Worm (Caenorhabditis elegans): ENCODE data around the gene C06E2.9.

The C06E2.9 gene

DNA sequence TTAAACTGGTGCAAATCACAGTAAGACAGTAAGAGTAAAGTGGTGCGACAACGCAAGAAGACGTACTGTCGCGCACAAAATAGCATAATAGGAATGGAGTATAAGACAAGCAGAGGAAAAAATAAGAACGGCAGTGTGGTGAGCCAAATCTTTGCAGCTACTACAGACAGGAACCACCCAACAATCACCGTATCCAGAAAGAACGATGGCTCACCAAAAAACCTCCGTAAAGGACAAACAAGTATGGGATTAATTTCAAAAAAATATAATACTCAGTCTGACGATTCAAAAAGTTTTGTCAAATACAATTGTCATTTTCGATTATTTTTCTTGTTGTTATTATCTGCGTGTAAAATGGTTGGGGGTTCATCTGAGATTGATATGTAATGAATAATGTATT lies 6.6 kb upstream of the C06E2.9 start:
- TF ChIP-seq ceh-36 (tag; optimal IDR thresholded peaks at IDR 0.05): no peak
- TF ChIP-seq pes-1 (GFP tag; IDR thresholded peaks at IDR 0.05): no peak

DNA sequence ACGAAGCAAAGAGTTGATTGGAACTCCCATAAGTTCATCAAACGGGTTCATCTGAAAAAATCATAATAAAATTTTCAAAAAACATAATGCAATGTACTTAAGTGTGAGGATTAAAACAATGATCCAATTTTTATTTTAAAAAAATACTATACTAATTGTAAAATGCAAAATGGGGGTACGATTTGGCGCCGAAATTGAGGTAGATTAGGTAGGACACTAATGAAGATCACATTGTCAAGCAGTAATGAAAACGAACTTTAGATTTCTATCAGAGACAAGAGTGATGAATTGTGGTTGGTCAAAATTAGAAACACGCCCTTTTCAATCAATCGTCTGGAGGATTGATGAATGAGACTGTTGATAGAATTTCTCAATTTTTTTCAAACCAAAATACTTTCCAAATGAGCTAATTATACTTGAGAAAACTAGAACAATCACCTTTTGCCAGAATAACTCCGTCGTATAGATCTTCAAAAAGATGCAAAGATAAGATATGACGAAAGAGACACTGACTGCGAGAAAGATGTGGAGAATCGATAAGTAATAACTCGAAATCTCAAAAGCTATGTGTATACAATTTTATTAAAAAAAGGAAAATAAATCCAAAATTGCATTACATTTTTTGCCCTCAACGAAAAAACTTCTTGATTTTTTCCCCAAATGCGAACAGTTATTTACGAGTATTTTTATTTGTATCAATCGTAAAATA lies 3.0 kb upstream of the C06E2.9 start, which contains the start of gene C06E2.5:
TSS of gene C06E2.5 (minus strand) at position 51 of the 709 bp plus-strand sequence.
- no peak for TF ChIP-seq hnd-1 (tag; optimal IDR thresholded peaks at IDR 0.05)
- no peak for TF ChIP-seq tbx-37 (GFP tag; conservative IDR thresholded peaks at IDR 0.05)
- TF ChIP-seq flt-1 (GFP tag; IDR thresholded peaks at IDR 0.05): no peak
- TF ChIP-seq tbx-11 (GFP tag; IDR thresholded peaks at IDR 0.05): no peak
- no peak for TF ChIP-seq sea-1 (GFP tag; conservative IDR thresholded peaks at IDR 0.05)

DNA sequence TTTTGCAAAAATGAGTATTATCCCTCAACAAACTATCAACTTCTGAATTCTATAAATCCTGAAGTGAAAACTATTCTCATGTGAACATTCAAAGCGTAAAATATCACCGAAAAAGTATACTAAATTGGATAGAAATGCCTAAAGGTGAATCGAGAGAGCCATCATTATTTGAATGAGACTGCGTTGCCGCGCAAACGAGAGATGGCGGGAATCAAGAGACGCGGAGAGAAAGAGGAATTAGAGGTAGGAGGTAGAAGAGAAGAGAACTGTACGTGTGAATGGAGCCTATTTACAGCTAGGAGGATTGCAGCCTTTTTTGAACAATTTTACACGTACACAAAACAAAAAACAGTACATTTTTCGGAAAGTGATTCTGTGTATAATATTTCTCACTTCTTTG lies 1.5 kb upstream of the C06E2.9 start:
- TF ChIP-seq hmg-4 (GFP tag; optimal IDR thresholded peaks at IDR 0.05) (no peak), B0310.2 (tag; optimal IDR thresholded peaks at IDR 0.05) (no peak), F13C5.2 (tag; optimal IDR thresholded peaks at IDR 0.05) (no peak), hmbx-1 (tag; optimal IDR thresholded peaks at IDR 0.05) (no peak), flt-1 (GFP tag; IDR thresholded peaks at IDR 0.05) (no peak), ets-7 (tag; optimal IDR thresholded peaks at IDR 0.05) (no peak), tra-4 (tag; optimal IDR thresholded peaks at IDR 0.05) (no peak), ama-1 (optimal IDR thresholded peaks at IDR 0.05) (no peak), ceh-13 (GFP tag; optimal IDR thresholded peaks at IDR 0.05) (no peak), aly-1 (tag; optimal IDR thresholded peaks at IDR 0.05) (no peak), tbx-11 (GFP tag; IDR thresholded peaks at IDR 0.05) (no peak), sea-1 (GFP tag; conservative IDR thresholded peaks at IDR 0.05) (no peak)

DNA sequence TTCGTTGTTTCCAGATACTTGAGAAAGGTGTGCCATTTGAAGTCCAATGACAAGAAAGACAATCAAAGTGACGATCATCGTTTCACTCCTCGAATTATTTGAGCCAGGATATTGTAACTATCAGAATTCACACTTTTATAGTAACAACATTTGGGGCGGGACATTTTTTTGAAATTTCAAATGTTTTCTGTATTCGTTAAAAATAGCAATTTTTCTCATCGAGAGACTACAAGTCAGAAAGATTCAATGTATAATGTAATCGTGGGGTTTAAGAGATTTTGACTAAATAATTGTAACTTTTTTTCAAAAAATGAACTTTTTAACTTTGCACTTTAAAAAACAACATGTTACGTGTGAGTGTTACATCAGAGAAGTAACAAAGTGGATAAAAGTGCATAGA lies 5.5 kb downstream of the C06E2.9 start, which contains the start of gene ins-9:
TSS of gene ins-9 (minus strand) at position 101 of the 400 bp plus-strand sequence.
- TF ChIP-seq hnd-1 (tag; optimal IDR thresholded peaks at IDR 0.05) (no peak), sea-1 (GFP tag; conservative IDR thresholded peaks at IDR 0.05) (no peak), aly-1 (tag; optimal IDR thresholded peaks at IDR 0.05) (no peak), hmg-4 (GFP tag; optimal IDR thresholded peaks at IDR 0.05) (no peak), scrt-1 (GFP tag; IDR thresholded peaks at IDR 0.05) (no peak), ceh-36 (tag; optimal IDR thresholded peaks at IDR 0.05) (no peak), tbx-11 (GFP tag; IDR thresholded peaks at IDR 0.05) (no peak), pes-1 (GFP tag; IDR thresholded peaks at IDR 0.05) (no peak), ets-7 (tag; optimal IDR thresholded peaks at IDR 0.05) (no peak), hmbx-1 (tag; optimal IDR thresholded peaks at IDR 0.05) (no peak), ceh-13 (GFP tag; optimal IDR thresholded peaks at IDR 0.05) (no peak), ama-1 (optimal IDR thresholded peaks at IDR 0.05) (no peak), B0310.2 (tag; optimal IDR thresholded peaks at IDR 0.05) (no peak), flt-1 (GFP tag; IDR thresholded peaks at IDR 0.05) (no peak), tra-4 (tag; optimal IDR thresholded peaks at IDR 0.05) (no peak), tbx-37 (GFP tag; conservative IDR thresholded peaks at IDR 0.05) (no peak), F13C5.2 (tag; optimal IDR thresholded peaks at IDR 0.05) (no peak)

DNA sequence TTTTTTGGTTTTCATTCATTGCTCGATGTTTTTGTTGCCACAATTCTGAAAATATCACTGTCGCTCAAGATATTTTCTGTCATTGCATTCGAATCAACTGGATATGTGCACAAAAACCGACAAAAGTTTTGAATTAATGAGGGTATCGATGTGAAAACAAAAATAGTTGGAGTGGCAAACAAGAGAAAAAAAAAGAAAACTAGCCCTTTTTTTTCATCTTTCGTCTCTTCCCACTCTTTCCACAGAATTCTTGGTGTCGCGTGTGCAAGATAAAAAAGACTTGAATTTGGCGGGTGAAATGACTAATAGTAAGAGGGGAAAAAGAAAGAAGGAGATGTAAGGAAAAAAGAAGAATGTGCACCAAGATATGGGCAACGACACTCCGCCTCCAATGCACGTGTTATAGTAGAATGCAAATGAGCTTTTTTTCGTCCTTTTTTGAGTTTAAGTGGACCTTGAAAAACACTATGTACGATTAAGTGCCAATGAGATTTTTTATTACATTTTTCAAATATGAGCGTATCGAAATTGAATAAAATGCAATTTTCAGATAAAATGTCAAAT lies 8.1 kb downstream of the C06E2.9 start, which contains the start of the genes ubc-22 and ubc-21:
TSS of gene ubc-22 (minus strand) at position 51 of the 564 bp plus-strand sequence.
TSS of gene ubc-21 (plus strand) at position 514 of the 564 bp plus-strand sequence.
- no peak for TF ChIP-seq hmbx-1 (tag; optimal IDR thresholded peaks at IDR 0.05)
- no peak for TF ChIP-seq tra-4 (tag; optimal IDR thresholded peaks at IDR 0.05)
- TF ChIP-seq pes-1 (GFP tag; IDR thresholded peaks at IDR 0.05): no peak
- TF ChIP-seq ama-1 (optimal IDR thresholded peaks at IDR 0.05): no peak
- TF ChIP-seq F13C5.2 (tag; optimal IDR thresholded peaks at IDR 0.05): no peak
- no peak for TF ChIP-seq tbx-37 (GFP tag; conservative IDR thresholded peaks at IDR 0.05)
- no peak for TF ChIP-seq aly-1 (tag; optimal IDR thresholded peaks at IDR 0.05)
- TF ChIP-seq hmg-4 (GFP tag; optimal IDR thresholded peaks at IDR 0.05): no peak
- TF ChIP-seq flt-1 (GFP tag; IDR thresholded peaks at IDR 0.05): no peak
- no peak for TF ChIP-seq ets-7 (tag; optimal IDR thresholded peaks at IDR 0.05)
- no peak for TF ChIP-seq B0310.2 (tag; optimal IDR thresholded peaks at IDR 0.05)
- TF ChIP-seq scrt-1 (GFP tag; IDR thresholded peaks at IDR 0.05): no peak
- no peak for TF ChIP-seq sea-1 (GFP tag; conservative IDR thresholded peaks at IDR 0.05)
- no peak for TF ChIP-seq tbx-11 (GFP tag; IDR thresholded peaks at IDR 0.05)
- no peak for TF ChIP-seq hnd-1 (tag; optimal IDR thresholded peaks at IDR 0.05)
- no peak for TF ChIP-seq ceh-36 (tag; optimal IDR thresholded peaks at IDR 0.05)
- TF ChIP-seq ceh-13 (GFP tag; optimal IDR thresholded peaks at IDR 0.05): no peak

DNA sequence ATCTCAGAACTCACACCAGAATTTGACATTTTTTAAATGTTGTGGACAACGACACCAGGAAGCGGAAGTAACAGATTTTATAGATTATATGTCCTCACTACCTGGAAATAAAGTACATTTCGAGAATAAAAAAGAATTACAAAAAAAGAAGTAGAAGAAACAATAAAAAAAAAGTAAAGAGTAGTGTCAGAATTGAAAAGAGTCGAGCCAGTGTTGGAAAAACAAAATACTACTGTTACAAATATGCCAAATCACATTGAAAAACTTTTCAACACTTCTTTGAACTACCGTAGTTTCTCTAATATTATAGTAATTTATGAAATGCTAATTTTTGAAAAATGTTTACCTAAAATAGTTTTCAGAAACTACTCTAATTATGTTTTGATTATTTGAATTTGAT lies 13.7 kb downstream of the C06E2.9 start, which contains the start of gene C06E2.1:
TSS of gene C06E2.1 (minus strand) at position 101 of the 400 bp plus-strand sequence.
- TF ChIP-seq ceh-13 (GFP tag; optimal IDR thresholded peaks at IDR 0.05) (no peak), hmbx-1 (tag; optimal IDR thresholded peaks at IDR 0.05) (no peak), B0310.2 (tag; optimal IDR thresholded peaks at IDR 0.05) (no peak), ets-7 (tag; optimal IDR thresholded peaks at IDR 0.05) (no peak), aly-1 (tag; optimal IDR thresholded peaks at IDR 0.05) (no peak), tra-4 (tag; optimal IDR thresholded peaks at IDR 0.05) (no peak), tbx-37 (GFP tag; conservative IDR thresholded peaks at IDR 0.05) (no peak), hnd-1 (tag; optimal IDR thresholded peaks at IDR 0.05) (no peak), sea-1 (GFP tag; conservative IDR thresholded peaks at IDR 0.05) (no peak), scrt-1 (GFP tag; IDR thresholded peaks at IDR 0.05) (no peak)

DNA sequence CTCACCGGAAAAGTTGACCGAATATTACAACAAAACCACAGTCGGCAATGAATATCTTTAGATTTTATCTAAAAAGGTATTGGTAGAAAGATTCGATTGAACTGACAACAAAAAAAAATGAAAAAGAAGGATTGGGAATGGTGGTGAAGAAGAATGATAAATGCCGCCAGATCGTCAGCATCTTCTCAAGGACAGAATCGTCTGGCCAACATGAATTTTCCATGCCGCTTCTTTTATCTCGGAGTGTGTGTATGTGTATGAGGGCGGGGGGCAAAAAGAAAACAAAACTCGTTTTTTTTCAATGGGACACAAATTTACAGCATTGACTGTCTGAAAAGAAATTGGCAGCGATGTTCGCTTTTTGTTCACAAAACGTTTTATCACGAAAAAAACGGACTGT lies 14.8 kb downstream of the C06E2.9 start:
- TF ChIP-seq pes-1 (GFP tag; IDR thresholded peaks at IDR 0.05): no peak
- TF ChIP-seq B0310.2 (tag; optimal IDR thresholded peaks at IDR 0.05): no peak
- TF ChIP-seq sea-1 (GFP tag; conservative IDR thresholded peaks at IDR 0.05): no peak
- TF ChIP-seq aly-1 (tag; optimal IDR thresholded peaks at IDR 0.05): no peak
- TF ChIP-seq ama-1 (optimal IDR thresholded peaks at IDR 0.05): no peak
- TF ChIP-seq F13C5.2 (tag; optimal IDR thresholded peaks at IDR 0.05): no peak
- no peak for TF ChIP-seq ceh-13 (GFP tag; optimal IDR thresholded peaks at IDR 0.05)
- TF ChIP-seq tbx-37 (GFP tag; conservative IDR thresholded peaks at IDR 0.05): no peak
- no peak for TF ChIP-seq flt-1 (GFP tag; IDR thresholded peaks at IDR 0.05)
- no peak for TF ChIP-seq tra-4 (tag; optimal IDR thresholded peaks at IDR 0.05)
- no peak for TF ChIP-seq hmbx-1 (tag; optimal IDR thresholded peaks at IDR 0.05)
- TF ChIP-seq tbx-11 (GFP tag; IDR thresholded peaks at IDR 0.05): no peak
- TF ChIP-seq ceh-36 (tag; optimal IDR thresholded peaks at IDR 0.05): no peak
- no peak for TF ChIP-seq hmg-4 (GFP tag; optimal IDR thresholded peaks at IDR 0.05)

Measured in whole organism, early embryonic.